Fruit fly (Drosophila melanogaster): Measurements from ENCODE around the gene CCHa1.

- TF ChIP-seq psq (optimal IDR thresholded peaks at IDR 0.05) (no peak), h (optimal IDR thresholded peaks at IDR 0.05) (no peak), Sin3A (optimal IDR thresholded peaks at IDR 0.05) (no peak), ttk (optimal IDR thresholded peaks at IDR 0.05) (no peak), insv (optimal IDR thresholded peaks at IDR 0.05) (no peak), Myc (optimal IDR thresholded peaks at IDR 0.05) (no peak)
These were observed 7.6 kb downstream of the CCHa1 start, which contains the start of gene Npc2b for dm6 chr3R:14088887-14089567.
